Worm (Caenorhabditis elegans): ENCODE results near the gene F15H10.9.

Gene F15H10.9

ce11 chrV:10441135-10442024, 26.9 kb upstream of the F15H10.9 start, which contains the start of gene pap-1 (continued):
- peak; percentile 52 for TF ChIP-seq blmp-1 (tag; optimal IDR thresholded peaks at IDR 0.05)
- peak; percentile 16 to 68 for TF ChIP-seq lin-35 (GFP tag; optimal IDR thresholded peaks at IDR 0.05)
- no peak for TF ChIP-seq aly-2 (tag; optimal IDR thresholded peaks at IDR 0.05)
- TF ChIP-seq fos-1 (tag; optimal IDR thresholded peaks at IDR 0.05): no peak
- peak; percentile 3 for TF ChIP-seq egl-13 (tag; optimal IDR thresholded peaks at IDR 0.05)

- no peak for TF ChIP-seq mep-1 (tag; optimal IDR thresholded peaks at IDR 0.05)
- TF ChIP-seq nhr-11 (tag; optimal IDR thresholded peaks at IDR 0.05): no peak
- no peak for TF ChIP-seq ets-5 (GFP tag; IDR thresholded peaks at IDR 0.05)
- no peak for TF ChIP-seq fos-1 (tag; optimal IDR thresholded peaks at IDR 0.05)
- no peak for TF ChIP-seq ceh-88 (GFP tag; IDR thresholded peaks at IDR 0.05)
These were observed 26.2 kb upstream of the F15H10.9 start, which contains the start of gene snf-10 for ce11 chrV:10440723-10441122. snf-10 (minus strand) TSS chrV:10440823.

ce11 chrV:10436612-10437011, 22.1 kb upstream of the F15H10.9 start, which contains the start of gene set-22:
set-22 (plus strand) TSS chrV:10436912.
- TF ChIP-seq nhr-77 (tag; optimal IDR thresholded peaks at IDR 0.05): no peak
- TF ChIP-seq sptf-1 (tag; optimal IDR thresholded peaks at IDR 0.05): no peak
- TF ChIP-seq ztf-4 (tag; optimal IDR thresholded peaks at IDR 0.05): no peak
- no peak for TF ChIP-seq isw-1 (GFP tag; IDR thresholded peaks at IDR 0.05)
- TF ChIP-seq nhr-28 (tag; optimal IDR thresholded peaks at IDR 0.05): no peak
- TF ChIP-seq nhr-11 (tag; optimal IDR thresholded peaks at IDR 0.05): no peak
- TF ChIP-seq zip-4 (GFP tag; optimal IDR thresholded peaks at IDR 0.05): no peak
- no peak for TF ChIP-seq pag-3 (tag; optimal IDR thresholded peaks at IDR 0.05; ENCODE audit: borderline replicate concordance, insufficient read depth)
- TF ChIP-seq xbp-1 (tag; optimal IDR thresholded peaks at IDR 0.05): no peak
- TF ChIP-seq F16B12.6 (tag; optimal IDR thresholded peaks at IDR 0.05): no peak
- TF ChIP-seq nhr-85 (tag): no peak
- TF ChIP-seq nhr-237 (tag; optimal IDR thresholded peaks at IDR 0.05): no peak
- TF ChIP-seq nhr-90 (tag; optimal IDR thresholded peaks at IDR 0.05; ENCODE audit: poor library complexity): no peak
- TF ChIP-seq efl-1 (optimal IDR thresholded peaks at IDR 0.05): no peak
- TF ChIP-seq efl-1 (GFP tag; optimal IDR thresholded peaks at IDR 0.05 in 1 of 2): no peak

ce11 chrV:10435198-10435597, 20.7 kb upstream of the F15H10.9 start:
- TF ChIP-seq alr-1 (tag; optimal IDR thresholded peaks at IDR 0.05; ENCODE audit: borderline replicate concordance): no peak
- TF ChIP-seq vab-15 (tag; optimal IDR thresholded peaks at IDR 0.05): no peak
- no peak for TF ChIP-seq aha-1 (tag; optimal IDR thresholded peaks at IDR 0.05)

ce11 chrV:10433721-10434120, 19.2 kb upstream of the F15H10.9 start, which contains the start of gene Y32F6A.4:
Y32F6A.4 (minus strand) TSS chrV:10434067.
- no peak for TF ChIP-seq nhr-12 (tag; optimal IDR thresholded peaks at IDR 0.05)
- no peak for TF ChIP-seq nhr-77 (tag; optimal IDR thresholded peaks at IDR 0.05)
- TF ChIP-seq ama-1 (optimal IDR thresholded peaks at IDR 0.05): no peak
- no peak for TF ChIP-seq ceh-8 (GFP tag; optimal IDR thresholded peaks at IDR 0.05)
- no peak for TF ChIP-seq C16A3.4 (tag; optimal IDR thresholded peaks at IDR 0.05)
- no peak for TF ChIP-seq ets-5 (GFP tag; IDR thresholded peaks at IDR 0.05)
- no peak for TF ChIP-seq grh-1 (GFP tag; IDR thresholded peaks at IDR 0.05)
- TF ChIP-seq lir-3 (tag; optimal IDR thresholded peaks at IDR 0.05; ENCODE audit: poor library complexity): no peak
- TF ChIP-seq elt-2 (tag; optimal IDR thresholded peaks at IDR 0.05): peak; percentile 51
